Worm (Caenorhabditis elegans) whole organism, mixed stage, embryonic: ENCODE measurements around the gene sri-61.

Experiments
- M03D4.4 ChIP-seq: sonication (generic microtip); optimal IDR thresholded peaks from 2 replicates; lab custom pipeline; 2017; ENCODE audit warnings: mild to moderate bottlenecking, missing genetic modification characterization, missing compliant biosample characterization
- bed-3 ChIP-seq: fragments of 200-800 bp; sonication (Bioruptor generic); optimal IDR thresholded peaks from 3 replicates; lab custom pipeline; 2018; ENCODE audit warnings: mild to moderate bottlenecking, missing genetic modification characterization, moderate library complexity, missing compliant biosample characterization
- blmp-1 ChIP-seq: fragments of 150-350 bp; optimal IDR thresholded peaks from 2 replicates; lab custom pipeline; 2014; ENCODE audit warnings: missing biosample characterization, missing genetic modification characterization
- ceh-39 ChIP-seq: fragments of 150-350 bp; optimal IDR thresholded peaks from 2 replicates; lab custom pipeline; 2014; ENCODE audit warnings: missing biosample characterization, missing genetic modification characterization
- ceh-43 ChIP-seq: fragments of 200-800 bp; sonication (Bioruptor generic); optimal IDR thresholded peaks from 2 replicates; lab custom pipeline; 2018; ENCODE audit warnings: mild to moderate bottlenecking, missing genetic modification characterization, moderate library complexity, missing compliant biosample characterization
- ceh-83 ChIP-seq: fragments of 200-800 bp; sonication (Bioruptor generic); optimal IDR thresholded peaks from 2 replicates; lab custom pipeline; 2018; ENCODE audit warnings: mild to moderate bottlenecking, missing genetic modification characterization, missing compliant biosample characterization
- ces-1 ChIP-seq: fragments of 150-350 bp; optimal IDR thresholded peaks from 2 replicates; lab custom pipeline; 2014; ENCODE audit warnings: missing biosample characterization, missing genetic modification reagents, missing genetic modification characterization
- cnd-1 ChIP-seq: fragments of 200-800 bp; sonication (Bioruptor generic); optimal IDR thresholded peaks from 2 replicates; lab custom pipeline; 2018; ENCODE audit warnings: mild to moderate bottlenecking, missing genetic modification characterization, missing compliant biosample characterization
- drap-1 ChIP-seq: fragments of 200-800 bp; sonication (Bioruptor generic); optimal IDR thresholded peaks from 3 replicates; lab custom pipeline; 2018; ENCODE audit warnings: mild to moderate bottlenecking, missing genetic modification characterization, missing compliant biosample characterization
- elt-1 ChIP-seq: sonication (generic microtip); optimal IDR thresholded peaks from 2 replicates; lab custom pipeline; 2017; ENCODE audit warnings: missing genetic modification characterization, mild to moderate bottlenecking, missing compliant biosample characterization, antibody characterized with exemption, moderate library complexity, borderline replicate concordance; ENCODE audit not compliant: insufficient read depth
- elt-3 ChIP-seq: fragments of 150-350 bp; optimal IDR thresholded peaks from 2 replicates; lab custom pipeline; 2014; ENCODE audit warnings: missing biosample characterization, missing genetic modification characterization
- flh-1 ChIP-seq: fragments of 200-800 bp; sonication (Bioruptor generic); optimal IDR thresholded peaks from 2 replicates; lab custom pipeline; 2018; ENCODE audit warnings: mild to moderate bottlenecking, missing genetic modification characterization, moderate library complexity, missing compliant biosample characterization
- ham-2 ChIP-seq: fragments of 200-800 bp; sonication (Bioruptor generic); optimal IDR thresholded peaks from 2 replicates; lab custom pipeline; 2018; ENCODE audit warnings: mild to moderate bottlenecking, missing genetic modification characterization, missing compliant biosample characterization
- lin-13 ChIP-seq: fragments of 150-350 bp; optimal IDR thresholded peaks from 2 replicates; lab custom pipeline; 2014; ENCODE audit warnings: missing biosample characterization, missing genetic modification characterization
- lin-32 ChIP-seq: fragments of 200-800 bp; sonication (Bioruptor generic); optimal IDR thresholded peaks from 2 replicates; lab custom pipeline; 2018; ENCODE audit warnings: mild to moderate bottlenecking, missing genetic modification characterization, missing compliant biosample characterization
- lsy-2 ChIP-seq: fragments of 150-350 bp; optimal IDR thresholded peaks from 2 replicates; lab custom pipeline; 2014; ENCODE audit warnings: missing biosample characterization, missing genetic modification characterization
- mab-5 ChIP-seq: fragments of 150-350 bp; optimal IDR thresholded peaks from 2 replicates; lab custom pipeline; 2014; ENCODE audit warnings: missing biosample characterization, missing genetic modification characterization
- mep-1 ChIP-seq: fragments of 150-350 bp; optimal IDR thresholded peaks from 2 replicates; lab custom pipeline; 2017; ENCODE audit warnings: missing biosample characterization, missing genetic modification reagents, missing genetic modification characterization, inconsistent platforms
- mls-2 ChIP-seq: sonication (generic microtip); optimal IDR thresholded peaks from 2 replicates; lab custom pipeline; 2016; ENCODE audit warnings: mild to moderate bottlenecking, missing genetic modification characterization, moderate library complexity, missing compliant biosample characterization
- nhr-2 ChIP-seq: fragments of 150-350 bp; optimal IDR thresholded peaks from 2 replicates; lab custom pipeline; 2014; ENCODE audit warnings: missing biosample characterization, missing genetic modification characterization
- nhr-237 ChIP-seq: fragments of 150-350 bp; optimal IDR thresholded peaks from 2 replicates; lab custom pipeline; 2014; ENCODE audit warnings: missing biosample characterization, missing genetic modification characterization
- nhr-28 ChIP-seq: fragments of 150-350 bp; optimal IDR thresholded peaks from 2 replicates; lab custom pipeline; 2014; ENCODE audit warnings: missing biosample characterization, missing genetic modification characterization
- nhr-76 ChIP-seq: sonication (generic microtip); optimal IDR thresholded peaks from 2 replicates; lab custom pipeline; 2017; ENCODE audit warnings: missing biosample characterization, missing genetic modification characterization
- pha-4 ChIP-seq: fragments of 150-350 bp; optimal IDR thresholded peaks from 2 replicates; lab custom pipeline; 2018; ENCODE audit warnings: missing biosample characterization, missing genetic modification reagents, missing genetic modification characterization
- snpc-4 ChIP-seq: fragments of 150-350 bp; optimal IDR thresholded peaks from 2 replicates; lab custom pipeline; 2014; ENCODE audit warnings: missing biosample characterization, missing genetic modification characterization
- sptf-1 ChIP-seq: sonication (generic microtip); optimal IDR thresholded peaks from 2 replicates; lab custom pipeline; 2017; ENCODE audit warnings: mild to moderate bottlenecking, missing genetic modification characterization, moderate library complexity, missing compliant biosample characterization
- tbx-8 ChIP-seq: fragments of 200-800 bp; sonication (Bioruptor generic); optimal IDR thresholded peaks from 2 replicates; lab custom pipeline; 2018; ENCODE audit warnings: mild to moderate bottlenecking, missing genetic modification characterization, moderate library complexity, missing compliant biosample characterization
- unc-120 ChIP-seq: sonication (generic microtip); optimal IDR thresholded peaks from 2 replicates; lab custom pipeline; 2017; ENCODE audit warnings: missing genetic modification characterization, missing compliant biosample characterization; ENCODE audit not compliant: poor library complexity, severe bottlenecking
- unc-39 ChIP-seq: fragments of 150-350 bp; optimal IDR thresholded peaks from 2 replicates; lab custom pipeline; 2014; ENCODE audit warnings: missing biosample characterization, missing genetic modification characterization
- unc-62 ChIP-seq: fragments of 150-350 bp; optimal IDR thresholded peaks from 2 replicates; lab custom pipeline; 2014; ENCODE audit warnings: missing biosample characterization, missing genetic modification reagents, missing genetic modification characterization
- zip-8 ChIP-seq: fragments of 150-350 bp; optimal IDR thresholded peaks from 2 replicates; lab custom pipeline; 2014; ENCODE audit warnings: missing biosample characterization, missing genetic modification characterization
- ztf-11 ChIP-seq: fragments of 150-350 bp; optimal IDR thresholded peaks from 2 replicates; lab custom pipeline; 2014; ENCODE audit warnings: missing biosample characterization, missing genetic modification characterization

The sri-61 gene

ce11 chrII:2684783-2685182, 15.3 kb downstream of the sri-61 start:
- TF ChIP-seq ces-1 (GFP tag; lab: Kevin White, UChicago): no peak
- no peak for TF ChIP-seq tbx-8 (GFP tag; lab: Kevin White, UChicago)
- no peak for TF ChIP-seq unc-62
- no peak for TF ChIP-seq ceh-43 (GFP tag; lab: Kevin White, UChicago)
- no peak for TF ChIP-seq lin-13 (tag; lab: Kevin White, UChicago)
- TF ChIP-seq lsy-2 (tag; lab: Kevin White, UChicago): no peak
- no peak for TF ChIP-seq cnd-1 (tag; lab: Kevin White, UChicago)
- TF ChIP-seq nhr-28 (tag; lab: Kevin White, UChicago): no peak
- TF ChIP-seq zip-8: no peak
- no peak for TF ChIP-seq sptf-1 (tag; lab: Kevin White, UChicago)
- no peak for TF ChIP-seq mab-5 (tag; lab: Kevin White, UChicago)
- TF ChIP-seq unc-120 (tag; lab: Kevin White, UChicago): no peak
- TF ChIP-seq pha-4: no peak
- TF ChIP-seq mls-2 (tag; lab: Kevin White, UChicago): no peak
- no peak for TF ChIP-seq flh-1 (GFP tag; lab: Kevin White, UChicago)
- no peak for TF ChIP-seq nhr-2 (tag; lab: Kevin White, UChicago)
- no peak for TF ChIP-seq ceh-39 (tag; lab: Kevin White, UChicago)

DNA sequence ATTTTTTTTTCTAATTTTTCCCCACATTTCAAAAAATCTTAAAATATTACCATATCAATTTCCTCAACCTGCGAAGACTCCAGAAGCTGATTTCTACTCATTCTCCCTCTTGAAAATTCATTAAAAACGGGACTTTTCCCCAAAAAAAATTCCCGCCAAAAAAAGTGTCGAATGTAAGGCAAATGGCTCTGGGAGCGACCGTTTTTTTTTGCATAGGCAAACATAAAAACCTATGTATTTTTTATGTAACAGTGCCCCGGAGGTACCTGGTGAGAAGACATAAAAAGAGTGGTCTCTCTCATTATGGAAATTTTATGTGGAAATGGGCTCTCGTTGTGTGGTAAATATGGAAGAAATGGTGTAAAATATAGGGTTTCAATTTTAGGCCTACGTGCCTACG, 15.9 kb downstream of the sri-61 start, which contains the start of gene ceh-87:
Gene ceh-87, minus strand, starts transcription at position 101 of the 400 bp plus-strand sequence.
- TF ChIP-seq snpc-4 (tag; lab: Kevin White, UChicago): no peak
- TF ChIP-seq ceh-83: no peak
- TF ChIP-seq mep-1 (tag; lab: Kevin White, UChicago): no peak
- TF ChIP-seq nhr-76: no peak
- TF ChIP-seq nhr-28 (tag; lab: Kevin White, UChicago): no peak
- no peak for TF ChIP-seq ceh-39 (tag; lab: Kevin White, UChicago)
- TF ChIP-seq blmp-1 (tag; lab: Kevin White, UChicago): no peak
- TF ChIP-seq lsy-2 (tag; lab: Kevin White, UChicago): no peak
- TF ChIP-seq nhr-2 (tag; lab: Kevin White, UChicago): no peak
- no peak for TF ChIP-seq pha-4
- TF ChIP-seq flh-1 (GFP tag; lab: Kevin White, UChicago): no peak
- TF ChIP-seq elt-3 (tag; lab: Kevin White, UChicago): no peak
- no peak for TF ChIP-seq cnd-1 (tag; lab: Kevin White, UChicago)
- no peak for TF ChIP-seq ham-2 (GFP tag; lab: Kevin White, UChicago)
- TF ChIP-seq elt-1: no peak
- TF ChIP-seq unc-62: no peak
- no peak for TF ChIP-seq zip-8
- TF ChIP-seq lin-32 (GFP tag; lab: Kevin White, UChicago): no peak
- no peak for TF ChIP-seq tbx-8 (GFP tag; lab: Kevin White, UChicago)
- TF ChIP-seq M03D4.4 (tag; lab: Kevin White, UChicago): no peak

ce11 chrII:2681118-2681517, 19.0 kb downstream of the sri-61 start, which contains the start of gene F34D6.1:
Gene F34D6.1, minus strand, starts transcription at chrII:2681218.
- TF ChIP-seq ham-2 (GFP tag; lab: Kevin White, UChicago): no peak
- TF ChIP-seq ceh-39 (tag; lab: Kevin White, UChicago): no peak
- TF ChIP-seq ztf-11 (tag; lab: Kevin White, UChicago): no peak
- no peak for TF ChIP-seq lsy-2 (tag; lab: Kevin White, UChicago)
- TF ChIP-seq unc-120 (tag; lab: Kevin White, UChicago): no peak
- no peak for TF ChIP-seq nhr-28 (tag; lab: Kevin White, UChicago)
- no peak for TF ChIP-seq lin-32 (GFP tag; lab: Kevin White, UChicago)
- TF ChIP-seq unc-62: no peak
- no peak for TF ChIP-seq M03D4.4 (tag; lab: Kevin White, UChicago)
- no peak for TF ChIP-seq ceh-43 (GFP tag; lab: Kevin White, UChicago)
- no peak for TF ChIP-seq snpc-4 (tag; lab: Kevin White, UChicago)
- TF ChIP-seq flh-1 (GFP tag; lab: Kevin White, UChicago): no peak
- TF ChIP-seq lin-13 (tag; lab: Kevin White, UChicago): no peak
- TF ChIP-seq drap-1 (GFP tag; lab: Kevin White, UChicago): no peak
- no peak for TF ChIP-seq bed-3 (GFP tag; lab: Kevin White, UChicago)
- TF ChIP-seq sptf-1 (tag; lab: Kevin White, UChicago): no peak

- TF ChIP-seq sptf-1 (tag; lab: Kevin White, UChicago) (no peak), M03D4.4 (tag; lab: Kevin White, UChicago) (no peak), nhr-237 (tag; lab: Kevin White, UChicago) (no peak), tbx-8 (GFP tag; lab: Kevin White, UChicago) (no peak), unc-39 (tag; lab: Kevin White, UChicago) (no peak), ham-2 (GFP tag; lab: Kevin White, UChicago) (no peak), lsy-2 (tag; lab: Kevin White, UChicago) (no peak)
Observed at ce11 chrII:2677534-2678168, 22.5 kb downstream of the sri-61 start, which contains the start of gene F22E5.17. Gene F22E5.17, plus strand, starts transcription at chrII:2678041.
